Worm (Caenorhabditis elegans): Measurements from ENCODE around the gene Y54G2A.49.
A peak's percentile ranks its signal among the peaks of the same experiment; 100 is the strongest.

Gene Y54G2A.49

ce11 chrIV:2846264-2846663 is 6.8 kb downstream of the Y54G2A.49 start, which contains the start of gene Y54G2A.40 (continued):
- no peak for TF ChIP-seq lin-11 (tag; optimal IDR thresholded peaks at IDR 0.05)
- no peak for TF ChIP-seq R02D3.7 (tag; optimal IDR thresholded peaks at IDR 0.05)
- no peak for TF ChIP-seq sma-3 (GFP tag; optimal IDR thresholded peaks at IDR 0.05)
- TF ChIP-seq unc-39 (tag; optimal IDR thresholded peaks at IDR 0.05): no peak
- no peak for TF ChIP-seq sma-9 (GFP tag; optimal IDR thresholded peaks at IDR 0.05)
- no peak for TF ChIP-seq sma-9 (tag; optimal IDR thresholded peaks at IDR 0.05)
- TF ChIP-seq dmd-4 (tag; optimal IDR thresholded peaks at IDR 0.05): no peak
- TF ChIP-seq ceh-82 (tag; optimal IDR thresholded peaks at IDR 0.05): no peak
- TF ChIP-seq gmeb-1 (tag; optimal IDR thresholded peaks at IDR 0.05): no peak
- TF ChIP-seq C34F6.9 (tag; optimal IDR thresholded peaks at IDR 0.05): peak; percentile 46

ce11 chrIV:2843882-2844281 is 9.2 kb downstream of the Y54G2A.49 start, which contains the start of gene Y54G2A.15:
TSS of gene Y54G2A.15 (minus strand) at chrIV:2843982.
- TF ChIP-seq nhr-237 (tag; optimal IDR thresholded peaks at IDR 0.05): no peak
- no peak for TF ChIP-seq snpc-4 (tag; optimal IDR thresholded peaks at IDR 0.05)

- TF ChIP-seq unc-62 (GFP tag; optimal IDR thresholded peaks at IDR 0.05) (no peak), mdl-1 (tag; optimal IDR thresholded peaks at IDR 0.05) (no peak), nhr-12 (tag; optimal IDR thresholded peaks at IDR 0.05) (no peak), ama-1 (optimal IDR thresholded peaks at IDR 0.05) (no peak), nhr-129 (tag; optimal IDR thresholded peaks at IDR 0.05) (no peak), elt-3 (tag; optimal IDR thresholded peaks at IDR 0.05) (no peak), nhr-10 (tag; optimal IDR thresholded peaks at IDR 0.05) (no peak)
Measured at ce11 chrIV:2842162-2842561, 10.9 kb downstream of the Y54G2A.49 start, which contains the start of gene clec-84. TSS of gene clec-84 (plus strand) at chrIV:2842462.

ce11 chrIV:2841260-2841659 is 11.8 kb downstream of the Y54G2A.49 start, which contains the start of gene clec-83:
TSS of gene clec-83 (minus strand) at chrIV:2841472.
- no peak for TF ChIP-seq gmeb-1 (tag; optimal IDR thresholded peaks at IDR 0.05)
- no peak for TF ChIP-seq dmd-4 (tag; optimal IDR thresholded peaks at IDR 0.05)
- no peak for TF ChIP-seq unc-39 (tag; optimal IDR thresholded peaks at IDR 0.05)
- TF ChIP-seq elt-3 (tag; optimal IDR thresholded peaks at IDR 0.05): no peak
- TF ChIP-seq lin-11 (tag; optimal IDR thresholded peaks at IDR 0.05): no peak
- TF ChIP-seq lin-39 (tag; optimal IDR thresholded peaks at IDR 0.05): no peak
- TF ChIP-seq fos-1 (tag; optimal IDR thresholded peaks at IDR 0.05): peak; percentile 39
- no peak for TF ChIP-seq nhr-12 (tag; optimal IDR thresholded peaks at IDR 0.05)

- TF ChIP-seq mab-5 (tag; optimal IDR thresholded peaks at IDR 0.05): no peak
- no peak for TF ChIP-seq nhr-237 (tag; optimal IDR thresholded peaks at IDR 0.05)
- TF ChIP-seq nhr-129 (tag; optimal IDR thresholded peaks at IDR 0.05): no peak
- TF ChIP-seq aly-2 (tag; optimal IDR thresholded peaks at IDR 0.05): no peak
- TF ChIP-seq ceh-82 (tag; optimal IDR thresholded peaks at IDR 0.05): no peak
- TF ChIP-seq sma-3 (GFP tag; optimal IDR thresholded peaks at IDR 0.05): no peak
- no peak for TF ChIP-seq fos-1 (tag; optimal IDR thresholded peaks at IDR 0.05)
- TF ChIP-seq ztf-1 (GFP tag; conservative IDR thresholded peaks at IDR 0.05): no peak
- no peak for TF ChIP-seq dmd-4 (tag; optimal IDR thresholded peaks at IDR 0.05)
- TF ChIP-seq peb-1 (tag; optimal IDR thresholded peaks at IDR 0.05): no peak
- no peak for TF ChIP-seq nhr-11 (tag; optimal IDR thresholded peaks at IDR 0.05)
- no peak for TF ChIP-seq alr-1 (tag; optimal IDR thresholded peaks at IDR 0.05)
- TF ChIP-seq zag-1 (tag; optimal IDR thresholded peaks at IDR 0.05): no peak
- no peak for TF ChIP-seq nhr-77 (tag; optimal IDR thresholded peaks at IDR 0.05)
- no peak for TF ChIP-seq nhr-25 (tag; optimal IDR thresholded peaks at IDR 0.05)
- TF ChIP-seq ZK546.5 (tag; optimal IDR thresholded peaks at IDR 0.05): no peak
- TF ChIP-seq ama-1 (optimal IDR thresholded peaks at IDR 0.05): no peak
- TF ChIP-seq F13H6.1 (tag; optimal IDR thresholded peaks at IDR 0.05): no peak
- TF ChIP-seq elt-3 (tag; optimal IDR thresholded peaks at IDR 0.05): no peak
- TF ChIP-seq Y55F3AM.14 (GFP tag; optimal IDR thresholded peaks at IDR 0.05): no peak
Measured at ce11 chrIV:2838308-2838707, 14.8 kb downstream of the Y54G2A.49 start, which contains the start of gene Y54G2A.7. TSS of gene Y54G2A.7 (plus strand) at chrIV:2838608.

- no peak for TF ChIP-seq aly-2 (tag; optimal IDR thresholded peaks at IDR 0.05)
- TF ChIP-seq lin-13 (GFP tag; optimal IDR thresholded peaks at IDR 0.05): no peak
- TF ChIP-seq elt-1 (tag; optimal IDR thresholded peaks at IDR 0.05): no peak
- TF ChIP-seq nhr-129 (tag; optimal IDR thresholded peaks at IDR 0.05): no peak
- no peak for TF ChIP-seq zag-1 (tag; optimal IDR thresholded peaks at IDR 0.05)
- no peak for TF ChIP-seq unc-55 (GFP tag; optimal IDR thresholded peaks at IDR 0.05)
- TF ChIP-seq unc-39 (tag; optimal IDR thresholded peaks at IDR 0.05): no peak
- no peak for TF ChIP-seq alr-1 (tag; optimal IDR thresholded peaks at IDR 0.05)
- no peak for TF ChIP-seq nhr-21 (tag; optimal IDR thresholded peaks at IDR 0.05)
- no peak for TF ChIP-seq F13H6.1 (tag; optimal IDR thresholded peaks at IDR 0.05)
Measured at ce11 chrIV:2835364-2835763, 17.7 kb downstream of the Y54G2A.49 start, which contains the start of gene clec-82. TSS of gene clec-82 (plus strand) at chrIV:2835664.
